Worm (Caenorhabditis elegans) whole organism, late embryonic: Measurements from ENCODE around the gene fkh-7.

Experiments
- T23F11.4 ChIP-seq: fragments of 200-800 bp; sonication (Bioruptor generic); optimal IDR thresholded peaks from 2 replicates; lab custom pipeline; 2018; ENCODE audit warnings: mild to moderate bottlenecking, missing genetic modification characterization, missing compliant biosample characterization
- elt-2 ChIP-seq: sonication (generic microtip); optimal IDR thresholded peaks from 2 replicates; lab custom pipeline; 2016; ENCODE audit warnings: missing genetic modification reagents, missing genetic modification characterization, missing compliant biosample characterization
- fkh-10 ChIP-seq: fragments of 150-350 bp; optimal IDR thresholded peaks from 2 replicates; lab custom pipeline; 2014; ENCODE audit warnings: missing biosample characterization, missing genetic modification reagents, missing genetic modification characterization
- hlh-30 ChIP-seq: sonication (generic microtip); optimal IDR thresholded peaks from 2 replicates; lab custom pipeline; 2017; ENCODE audit warnings: antibody characterized with exemption, missing genetic modification characterization, missing compliant biosample characterization; ENCODE audit not compliant: insufficient read depth
- hlh-8 ChIP-seq: sonication (generic microtip); optimal IDR thresholded peaks from 2 replicates; lab custom pipeline; 2016; ENCODE audit warnings: missing genotype, missing genetic modification characterization, missing compliant biosample characterization
- pha-4 ChIP-seq: fragments of 150-350 bp; optimal IDR thresholded peaks from 2 replicates; lab custom pipeline; 2018; ENCODE audit warnings: missing biosample characterization, missing genetic modification reagents, missing genetic modification characterization
- tbx-2 ChIP-seq: sonication (generic microtip); optimal IDR thresholded peaks from 2 replicates; lab custom pipeline; 2016; ENCODE audit warnings: missing genetic modification characterization, missing compliant biosample characterization
- unc-3 ChIP-seq, 2 experiments: fragments of 200-800 bp in 1 of 2; sonication (Bioruptor generic) in 1 of 2; sonication (generic microtip) in 1 of 2; conservative IDR thresholded peaks in 1 of 2; optimal IDR thresholded peaks in 1 of 2; 2 replicates each; pipeline versions ENCODE4 v1.3.6 to Lab custom; 2016 to 2022; ENCODE audit warnings: missing compliant biosample characterization in 2 of 2, missing genetic modification characterization in 2 of 2, missing genetic modification reagents in 1 of 2

ce11 chrIV:5619643-5620042 lies 35.2 kb downstream of the fkh-7 start, which contains the start of gene srsx-16:
- TF ChIP-seq elt-2: no peak
- no peak for TF ChIP-seq T23F11.4 (GFP tag; lab: Kevin White, UChicago)
- no peak for TF ChIP-seq pha-4
- no peak for TF ChIP-seq unc-3 (GFP tag; conservative IDR thresholded peaks at IDR 0.05; lab: Robert Waterston, UW)
- no peak for TF ChIP-seq unc-3 (tag; optimal IDR thresholded peaks at IDR 0.05; lab: Kevin White, UChicago)
- no peak for TF ChIP-seq tbx-2 (tag; lab: Kevin White, UChicago)
- TF ChIP-seq fkh-10: no peak
- no peak for TF ChIP-seq hlh-8 (tag; lab: Kevin White, UChicago)
- TF ChIP-seq hlh-30 (tag; lab: Kevin White, UChicago): no peak
